Worm (Caenorhabditis elegans) whole organism, L1 larva: ENCODE measurements around the gene pgm-3.
A peak's percentile ranks its signal among the peaks of the same experiment; 100 is the strongest.

ENCODE experiments used
- C34B4.2 ChIP-seq: sonication (generic microtip); optimal IDR thresholded peaks from 2 replicates; lab custom pipeline; 2017; ENCODE audit warnings: mild to moderate bottlenecking, missing genetic modification characterization, missing compliant biosample characterization
- aha-1 ChIP-seq: fragments of 150-350 bp; optimal IDR thresholded peaks from 2 replicates; lab custom pipeline; 2014; ENCODE audit warnings: missing biosample characterization, missing genetic modification characterization
- alr-1 ChIP-seq: fragments of 200-800 bp; sonication (Bioruptor generic); optimal IDR thresholded peaks from 2 replicates; lab custom pipeline; 2018; ENCODE audit warnings: borderline replicate concordance, mild to moderate bottlenecking, missing genetic modification characterization, missing compliant biosample characterization
- aly-2 ChIP-seq: fragments of 150-350 bp; optimal IDR thresholded peaks from 2 replicates; lab custom pipeline; 2014; ENCODE audit warnings: missing biosample characterization, missing genetic modification characterization
- blmp-1 ChIP-seq: fragments of 150-350 bp; optimal IDR thresholded peaks from 2 replicates; lab custom pipeline; 2014; ENCODE audit warnings: missing biosample characterization, missing genetic modification characterization
- ceh-63 ChIP-seq: fragments of 200-800 bp; sonication (Bioruptor generic); optimal IDR thresholded peaks from 2 replicates; lab custom pipeline; 2018; ENCODE audit warnings: mild to moderate bottlenecking, missing genetic modification characterization, missing compliant biosample characterization
- ceh-90 ChIP-seq: sonication (generic microtip); optimal IDR thresholded peaks from 2 replicates; lab custom pipeline; 2016; ENCODE audit warnings: missing genetic modification characterization, missing compliant biosample characterization
- ces-1 ChIP-seq: fragments of 150-350 bp; optimal IDR thresholded peaks from 2 replicates; lab custom pipeline; 2014; ENCODE audit warnings: missing biosample characterization, missing genetic modification reagents, missing genetic modification characterization
- dpl-1 ChIP-seq, 3 experiments: fragments of 150-350 bp in 2 of 3; sonication (generic microtip) in 1 of 3; optimal IDR thresholded peaks; 2 replicates each; lab custom pipeline; 2014 to 2017; ENCODE audit warnings: missing biosample characterization in 3 of 3, missing genetic modification characterization in 3 of 3, missing genetic modification reagents in 3 of 3
- efl-1 ChIP-seq, 4 experiments: fragments of 150-350 bp; optimal IDR thresholded peaks in 3 of 4; peaks in 1 of 4; 1 replicate in 1 of 4; 2 replicates in 3 of 4; lab custom pipeline; 2014; ENCODE audit warnings: missing biosample characterization in 2 of 4, missing genetic modification characterization in 2 of 4, missing genetic modification reagents in 2 of 4
- egl-13 ChIP-seq: sonication (generic microtip); optimal IDR thresholded peaks from 2 replicates; lab custom pipeline; 2016; ENCODE audit warnings: missing genotype, missing genetic modification reagents, missing genetic modification characterization, missing compliant biosample characterization
- ets-5 ChIP-seq: fragments of 200-800 bp; sonication (Bioruptor generic); IDR thresholded peaks from 2 replicates; pipeline ENCODE4 v1.3.6; 2022; ENCODE audit warnings: missing genetic modification characterization, missing compliant biosample characterization
- fkh-4 ChIP-seq: sonication (generic microtip); optimal IDR thresholded peaks from 2 replicates; lab custom pipeline; 2016; ENCODE audit warnings: missing compliant biosample characterization, missing genetic modification characterization, borderline replicate concordance
- fkh-8 ChIP-seq: sonication (generic microtip); optimal IDR thresholded peaks from 2 replicates; lab custom pipeline; 2016; ENCODE audit warnings: mild to moderate bottlenecking, missing genetic modification characterization, missing compliant biosample characterization
- fos-1 ChIP-seq: fragments of 150-350 bp; optimal IDR thresholded peaks from 2 replicates; lab custom pipeline; 2014; ENCODE audit warnings: missing biosample characterization, missing genetic modification characterization
- hpl-2 ChIP-seq: fragments of 150-350 bp; optimal IDR thresholded peaks from 2 replicates; lab custom pipeline; 2014; ENCODE audit warnings: missing biosample characterization, missing genetic modification reagents, missing genetic modification characterization
- irx-1 ChIP-seq: sonication (generic microtip); optimal IDR thresholded peaks from 2 replicates; lab custom pipeline; 2016; ENCODE audit warnings: missing genetic modification characterization, missing compliant biosample characterization
- isw-1 ChIP-seq: fragments of 200-800 bp; sonication (Bioruptor generic); IDR thresholded peaks from 2 replicates; pipeline ENCODE4 v1.3.6; 2022; ENCODE audit warnings: missing genetic modification characterization, missing compliant biosample characterization
- jun-1 ChIP-seq: fragments of 150-350 bp; optimal IDR thresholded peaks from 2 replicates; lab custom pipeline; 2014; ENCODE audit warnings: missing biosample characterization, missing genetic modification reagents, missing genetic modification characterization
- lin-13 ChIP-seq: fragments of 150-350 bp; optimal IDR thresholded peaks from 2 replicates; lab custom pipeline; 2014; ENCODE audit warnings: missing biosample characterization, missing genetic modification reagents, missing genetic modification characterization
- lin-14 ChIP-seq: fragments of 200-800 bp; sonication (Bioruptor generic); optimal IDR thresholded peaks from 2 replicates; lab custom pipeline; 2018; ENCODE audit warnings: mild to moderate bottlenecking, missing genetic modification characterization, moderate library complexity, missing compliant biosample characterization
- lin-39 ChIP-seq: fragments of 150-350 bp; optimal IDR thresholded peaks from 2 replicates; lab custom pipeline; 2014; ENCODE audit warnings: missing biosample characterization, missing genetic modification reagents, missing genetic modification characterization
- lir-3 ChIP-seq: sonication (generic microtip); optimal IDR thresholded peaks from 2 replicates; lab custom pipeline; 2016; ENCODE audit warnings: mild to moderate bottlenecking, missing genetic modification characterization, moderate library complexity, missing compliant biosample characterization; ENCODE audit not compliant: poor library complexity
- lsy-2 ChIP-seq, 2 experiments: fragments of 150-350 bp; optimal IDR thresholded peaks; 2 replicates each; lab custom pipeline; 2014; ENCODE audit warnings: missing biosample characterization in 2 of 2, missing genetic modification characterization in 2 of 2
- mab-9 ChIP-seq: fragments of 200-800 bp; sonication (Bioruptor generic); IDR thresholded peaks from 2 replicates; pipeline ENCODE4 v1.3.6; 2022; ENCODE audit warnings: missing genetic modification reagents, missing genetic modification characterization, missing compliant biosample characterization
- mep-1 ChIP-seq: fragments of 150-350 bp; optimal IDR thresholded peaks from 2 replicates; lab custom pipeline; 2014; ENCODE audit warnings: missing biosample characterization, missing genetic modification characterization
- nhr-11 ChIP-seq: fragments of 150-350 bp; optimal IDR thresholded peaks from 2 replicates; lab custom pipeline; 2014; ENCODE audit warnings: missing biosample characterization, missing genetic modification characterization
- nhr-12 ChIP-seq: sonication (generic microtip); optimal IDR thresholded peaks from 2 replicates; lab custom pipeline; 2017; ENCODE audit warnings: missing biosample characterization, missing genetic modification characterization
- nhr-19 ChIP-seq: fragments of 200-800 bp; sonication (Bioruptor generic); conservative IDR thresholded peaks from 2 replicates; pipeline ENCODE4 v1.3.6; 2022; ENCODE audit warnings: missing genetic modification characterization, missing compliant biosample characterization
- nhr-20 ChIP-seq: sonication (generic microtip); optimal IDR thresholded peaks from 2 replicates; lab custom pipeline; 2016; ENCODE audit warnings: mild to moderate bottlenecking, missing genetic modification characterization, missing compliant biosample characterization
- nhr-47 ChIP-seq: sonication (generic microtip); optimal IDR thresholded peaks from 2 replicates; lab custom pipeline; 2016; ENCODE audit warnings: mild to moderate bottlenecking, missing genetic modification characterization, moderate library complexity, missing compliant biosample characterization
- nhr-76 ChIP-seq: sonication (generic microtip); optimal IDR thresholded peaks from 2 replicates; lab custom pipeline; 2017; ENCODE audit warnings: missing biosample characterization, missing genetic modification characterization
- nhr-77 ChIP-seq: fragments of 150-350 bp; optimal IDR thresholded peaks from 2 replicates; lab custom pipeline; 2014; ENCODE audit warnings: missing biosample characterization, missing genetic modification characterization
- nhr-85 ChIP-seq: sonication (generic microtip); peaks from one replicate; lab custom pipeline; 2016; ENCODE audit warnings: missing genetic modification characterization, inconsistent platforms, missing compliant biosample characterization
- pag-3 ChIP-seq: sonication (generic microtip); optimal IDR thresholded peaks from 2 replicates; lab custom pipeline; 2017; ENCODE audit warnings: missing genetic modification characterization, mild to moderate bottlenecking, missing compliant biosample characterization, antibody characterized with exemption, borderline replicate concordance; ENCODE audit not compliant: insufficient read depth
- pax-3 ChIP-seq: fragments of 200-800 bp; sonication (Bioruptor generic); optimal IDR thresholded peaks from 2 replicates; lab custom pipeline; 2018; ENCODE audit warnings: mild to moderate bottlenecking, missing genetic modification characterization, moderate library complexity, missing compliant biosample characterization
- pqm-1 ChIP-seq: sonication (generic microtip); optimal IDR thresholded peaks from 3 replicates; lab custom pipeline; 2017; ENCODE audit warnings: missing biosample characterization, missing genetic modification characterization
- sptf-1 ChIP-seq: fragments of 150-350 bp; optimal IDR thresholded peaks from 2 replicates; lab custom pipeline; 2014; ENCODE audit warnings: missing biosample characterization, missing genetic modification characterization
- swsn-7 ChIP-seq: sonication (generic microtip); optimal IDR thresholded peaks from 2 replicates; lab custom pipeline; 2016; ENCODE audit warnings: missing genetic modification characterization, missing compliant biosample characterization
- unc-30 ChIP-seq: sonication (generic microtip); optimal IDR thresholded peaks from 2 replicates; lab custom pipeline; 2017; ENCODE audit warnings: missing biosample characterization, missing genetic modification characterization
- xbp-1 ChIP-seq: sonication (generic microtip); optimal IDR thresholded peaks from 2 replicates; lab custom pipeline; 2016; ENCODE audit warnings: missing genetic modification characterization, missing compliant biosample characterization
- zag-1 ChIP-seq: fragments of 150-350 bp; optimal IDR thresholded peaks from 2 replicates; lab custom pipeline; 2014; ENCODE audit warnings: missing biosample characterization, missing genetic modification characterization
- zip-4 ChIP-seq: fragments of 200-800 bp; sonication (Bioruptor generic); optimal IDR thresholded peaks from 2 replicates; lab custom pipeline; 2018; ENCODE audit warnings: mild to moderate bottlenecking, missing genetic modification characterization, moderate library complexity, missing compliant biosample characterization

Gene pgm-3

ce11 chrIV:8743654-8744332 lies 18.3 kb downstream of the pgm-3 start, which contains the start of gene F21D5.7 (continued):
- no peak for TF ChIP-seq nhr-12 (tag; lab: Kevin White, UChicago)
- TF ChIP-seq lsy-2 (tag; optimal IDR thresholded peaks at IDR 0.05; lab: Kevin White, UChicago), result peak; percentile 86 to 88
- TF ChIP-seq C34B4.2 (tag; lab: Kevin White, UChicago), result no peak
- TF ChIP-seq nhr-19 (GFP tag; lab: Robert Waterston, UW), result peak; percentile 84
- no peak for TF ChIP-seq pqm-1
- TF ChIP-seq zag-1 (tag; lab: Kevin White, UChicago), result no peak
- peak; percentile 79 for TF ChIP-seq lin-39 (tag; lab: Kevin White, UChicago)
- TF ChIP-seq fkh-4 (tag; lab: Kevin White, UChicago), result no peak
- TF ChIP-seq irx-1 (tag; lab: Kevin White, UChicago), result peak; percentile 80
- peak; percentile 85 for TF ChIP-seq swsn-7 (tag; lab: Kevin White, UChicago)
- peak; percentile 46 for TF ChIP-seq lir-3
- TF ChIP-seq aha-1 (tag; lab: Kevin White, UChicago), result peak; percentile 43
- peak; percentile 90 for TF ChIP-seq mep-1 (tag; lab: Kevin White, UChicago)
- TF ChIP-seq ceh-63 (GFP tag; lab: Kevin White, UChicago), result no peak
- no peak for TF ChIP-seq aly-2
- TF ChIP-seq xbp-1 (tag; lab: Kevin White, UChicago), result peak; percentile 84
- peak; percentile 62 for TF ChIP-seq zip-4
- no peak for TF ChIP-seq mab-9 (GFP tag; lab: Robert Waterston, UW)
- no peak for TF ChIP-seq alr-1 (tag; lab: Kevin White, UChicago)
- TF ChIP-seq lin-14, result peak; percentile 87
- TF ChIP-seq hpl-2, result peak; percentile 33
- peak; percentile 68 for TF ChIP-seq isw-1 (GFP tag; lab: Robert Waterston, UW)
- no peak for TF ChIP-seq ets-5 (GFP tag; lab: Robert Waterston, UW)
- TF ChIP-seq unc-30 (tag; lab: Kevin White, UChicago), result no peak
- peak; percentile 56 for TF ChIP-seq nhr-77 (tag; lab: Kevin White, UChicago)
- no peak for TF ChIP-seq ceh-90
- peak; percentile 58 for TF ChIP-seq fos-1 (tag; lab: Kevin White, UChicago)
- TF ChIP-seq lin-13, result peak; percentile 72
- TF ChIP-seq nhr-11 (tag; lab: Kevin White, UChicago), result peak; percentile 61
- no peak for TF ChIP-seq pax-3 (tag; lab: Kevin White, UChicago)
- no peak for TF ChIP-seq nhr-76
- TF ChIP-seq dpl-1 (GFP tag; optimal IDR thresholded peaks at IDR 0.05; lab: Kevin White, UChicago), result peak; percentile 81 to 88 (median 87)
- TF ChIP-seq sptf-1 (tag; lab: Kevin White, UChicago), result no peak
- peak; percentile 89 for TF ChIP-seq nhr-85 (tag; lab: Kevin White, UChicago)
- TF ChIP-seq nhr-20, result peak; percentile 83
- TF ChIP-seq nhr-47 (tag; lab: Kevin White, UChicago), result peak; percentile 85
- peak; percentile 75 to 86 for TF ChIP-seq efl-1 (optimal IDR thresholded peaks at IDR 0.05; lab: Kevin White, UChicago)
- TF ChIP-seq efl-1 (GFP tag; optimal IDR thresholded peaks at IDR 0.05 in 1 of 2; lab: Kevin White, UChicago), result peak; percentile 86 to 98
- TF ChIP-seq jun-1 (tag; lab: Kevin White, UChicago), result peak; percentile 68
- TF ChIP-seq blmp-1 (tag; lab: Kevin White, UChicago), result peak; percentile 37
- TF ChIP-seq fkh-8 (tag; lab: Kevin White, UChicago), result peak; percentile 46
- no peak for TF ChIP-seq ces-1 (GFP tag; lab: Kevin White, UChicago)
- TF ChIP-seq pag-3 (tag; lab: Kevin White, UChicago), result no peak
- peak; percentile 66 for TF ChIP-seq egl-13 (tag; lab: Kevin White, UChicago)
- TF ChIP-seq, all 84 proteins: peak for 50
